Worm (Caenorhabditis elegans): ENCODE data around the gene grl-22.
A peak's percentile ranks its signal among the peaks of the same experiment; 100 is the strongest.

Gene grl-22

DNA sequence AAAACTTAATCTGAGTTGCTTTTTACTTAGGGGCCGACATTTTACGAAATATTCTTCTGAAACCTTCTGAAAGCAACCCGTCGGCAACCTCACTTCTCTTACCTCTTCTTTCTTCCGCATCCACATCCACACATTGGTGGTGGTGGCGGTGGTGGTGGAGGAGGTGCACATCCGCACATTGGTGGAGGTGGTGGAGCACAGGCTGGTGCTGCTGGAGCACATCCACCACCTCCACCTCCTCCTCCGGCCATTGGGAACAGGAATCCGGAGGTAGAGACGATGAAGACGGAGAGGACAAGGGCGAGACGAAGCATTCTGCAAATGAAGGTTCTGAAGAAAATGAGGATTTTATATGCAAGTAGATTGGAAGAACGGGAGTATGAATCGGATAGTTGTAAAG is at the start of gene grl-22:
TSS of gene grl-22 (minus strand) at position 332 of the 400 bp plus-strand sequence.
- no peak for TF ChIP-seq cog-1 (tag; optimal IDR thresholded peaks at IDR 0.05)
- no peak for TF ChIP-seq T22C8.4 (GFP tag; IDR thresholded peaks at IDR 0.05)
- TF ChIP-seq ref-1 (GFP tag; conservative IDR thresholded peaks at IDR 0.05) = no peak
- TF ChIP-seq ztf-29 (GFP tag; IDR thresholded peaks at IDR 0.05) = no peak
- TF ChIP-seq ztf-23 (GFP tag; IDR thresholded peaks at IDR 0.05) = no peak
- TF ChIP-seq tab-1 (GFP tag; IDR thresholded peaks at IDR 0.05) = no peak

DNA sequence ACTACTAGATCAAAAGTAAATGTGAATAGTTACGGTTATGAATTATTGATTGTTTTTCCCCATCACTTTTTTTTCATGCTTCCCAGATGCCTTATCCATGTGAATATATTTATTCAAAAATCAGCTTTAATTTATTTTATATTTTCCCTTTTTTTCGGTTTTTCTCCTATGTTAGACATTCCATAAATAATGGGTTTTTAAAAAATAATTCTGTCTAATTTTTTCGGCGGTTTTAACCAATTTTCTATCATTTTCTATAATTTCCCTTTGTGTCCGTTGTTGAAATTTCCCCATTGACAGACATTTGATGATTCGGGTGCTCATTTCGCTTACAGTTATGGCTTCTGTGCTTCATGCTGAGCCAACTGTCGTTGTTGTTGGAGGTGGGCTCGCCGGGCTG is 47.3 kb upstream of the grl-22 start, which contains the start of gene F48E8.3:
TSS of gene F48E8.3 (plus strand) at position 301 of the 400 bp plus-strand sequence.
- no peak for TF ChIP-seq cog-1 (tag; optimal IDR thresholded peaks at IDR 0.05)

DNA sequence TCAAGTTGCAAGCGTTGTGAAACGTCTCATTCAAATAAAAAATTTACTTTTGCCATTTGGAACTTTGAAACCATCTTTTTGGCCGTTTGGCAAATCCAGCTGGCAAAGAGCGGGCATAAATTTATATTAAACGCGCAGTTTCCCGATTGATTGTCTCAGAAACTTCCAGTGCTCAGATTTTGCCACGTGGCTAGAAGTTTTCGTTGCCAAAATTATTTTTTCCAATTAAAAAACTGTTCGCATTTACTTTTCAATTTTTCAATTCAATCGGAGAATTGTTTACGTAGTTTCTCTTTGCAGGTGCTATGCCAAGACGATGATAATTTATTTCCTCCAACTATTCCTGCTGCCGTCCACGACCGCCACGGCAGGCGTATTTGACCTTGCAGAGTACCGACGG is 39.5 kb upstream of the grl-22 start, which contains the start of gene F48E8.4:
TSS of gene F48E8.4 (plus strand) at position 301 of the 400 bp plus-strand sequence.
- TF ChIP-seq klf-2 (GFP tag; conservative IDR thresholded peaks at IDR 0.05) = no peak
- no peak for TF ChIP-seq ztf-29 (GFP tag; IDR thresholded peaks at IDR 0.05)
- TF ChIP-seq T22C8.4 (GFP tag; IDR thresholded peaks at IDR 0.05) = no peak
- TF ChIP-seq med-1 (GFP tag; optimal IDR thresholded peaks at IDR 0.05; ENCODE audit: insufficient read depth) = no peak
- TF ChIP-seq tab-1 (GFP tag; IDR thresholded peaks at IDR 0.05) = no peak
- TF ChIP-seq flt-1 (GFP tag; IDR thresholded peaks at IDR 0.05) = no peak
- no peak for TF ChIP-seq ztf-23 (GFP tag; IDR thresholded peaks at IDR 0.05)
- no peak for TF ChIP-seq cog-1 (tag; optimal IDR thresholded peaks at IDR 0.05)
- TF ChIP-seq ref-1 (GFP tag; conservative IDR thresholded peaks at IDR 0.05) = no peak

DNA sequence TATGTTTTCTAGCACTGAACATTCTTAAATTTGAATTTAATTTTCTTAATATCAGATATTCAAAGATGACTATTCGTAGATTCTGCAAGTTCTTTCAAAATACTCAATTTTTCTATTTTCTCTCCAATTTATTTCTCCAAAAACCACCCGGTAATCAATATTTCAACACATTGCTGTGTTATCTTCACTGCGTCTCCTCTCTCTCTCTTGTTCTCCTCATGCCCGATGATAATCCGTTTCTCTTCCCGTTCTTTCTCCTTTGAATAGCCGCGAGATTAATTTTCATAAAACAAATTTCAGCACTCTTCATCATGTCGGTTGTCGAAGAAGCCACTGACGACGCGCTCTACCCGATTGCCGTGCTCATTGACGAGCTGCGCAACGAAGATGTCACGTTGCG is 36.6 kb upstream of the grl-22 start, which contains the start of gene paa-1:
TSS of gene paa-1 (plus strand) at position 301 of the 400 bp plus-strand sequence.
- TF ChIP-seq klf-2 (GFP tag; conservative IDR thresholded peaks at IDR 0.05) = no peak
- no peak for TF ChIP-seq T22C8.4 (GFP tag; IDR thresholded peaks at IDR 0.05)
- no peak for TF ChIP-seq tab-1 (GFP tag; IDR thresholded peaks at IDR 0.05)
- TF ChIP-seq ztf-23 (GFP tag; IDR thresholded peaks at IDR 0.05) = no peak
- TF ChIP-seq med-1 (GFP tag; optimal IDR thresholded peaks at IDR 0.05; ENCODE audit: insufficient read depth) = no peak
- no peak for TF ChIP-seq cog-1 (tag; optimal IDR thresholded peaks at IDR 0.05)
- TF ChIP-seq ztf-29 (GFP tag; IDR thresholded peaks at IDR 0.05) = no peak
- TF ChIP-seq flt-1 (GFP tag; IDR thresholded peaks at IDR 0.05) = no peak
- no peak for TF ChIP-seq ref-1 (GFP tag; conservative IDR thresholded peaks at IDR 0.05)

DNA sequence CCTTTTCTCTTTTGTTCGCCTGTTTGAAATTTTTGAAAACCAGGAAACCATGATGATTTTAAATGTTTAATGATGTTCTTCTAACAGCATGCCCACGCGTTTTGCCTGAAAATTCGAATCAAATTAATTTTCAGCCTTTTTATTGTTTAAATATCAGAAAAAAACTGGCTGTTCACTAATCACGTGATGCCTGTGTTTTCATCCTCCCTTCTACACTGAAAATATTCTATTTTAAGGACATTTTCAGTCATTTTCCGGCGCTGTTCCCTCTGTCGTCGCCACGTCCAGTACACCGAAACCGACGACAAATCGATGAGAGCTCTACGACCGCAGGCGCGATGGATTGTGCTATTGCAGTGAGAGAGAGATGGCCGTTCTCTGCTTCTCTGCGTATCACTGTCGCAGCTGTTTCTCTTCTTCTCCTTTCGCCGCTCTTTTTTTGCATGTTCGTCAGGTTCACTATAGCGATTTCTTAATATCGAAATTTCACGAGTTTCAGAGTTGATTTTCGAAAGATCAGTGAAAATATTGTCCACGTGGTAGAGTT is 36.0 kb upstream of the grl-22 start, which contains the start of gene F48E8.8:
TSS of gene F48E8.8 (minus strand) at position 51 of the 547 bp plus-strand sequence.
- TF ChIP-seq ztf-29 (GFP tag; IDR thresholded peaks at IDR 0.05) (no peak), T22C8.4 (GFP tag; IDR thresholded peaks at IDR 0.05) (peak; percentile 56), klf-2 (GFP tag; conservative IDR thresholded peaks at IDR 0.05) (no peak)

DNA sequence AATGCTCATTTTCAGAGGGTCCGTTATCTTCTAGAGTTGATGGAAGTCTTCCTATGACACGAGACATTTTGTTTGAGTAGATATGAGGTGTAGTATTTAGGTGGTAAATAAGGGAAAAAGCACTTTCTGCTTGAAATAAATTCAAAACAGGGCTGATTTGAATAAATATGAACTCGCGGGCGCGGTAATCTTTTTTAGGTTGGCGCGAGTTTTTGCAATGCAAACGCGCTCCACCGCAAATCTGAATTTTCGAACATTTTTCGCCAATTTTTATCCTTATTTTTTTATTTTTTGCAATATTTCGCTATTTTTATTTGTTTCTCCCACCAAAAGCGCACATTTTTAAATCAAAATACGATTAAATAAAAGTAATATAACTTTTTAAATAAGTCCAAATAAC is 34.4 kb upstream of the grl-22 start, which contains the start of gene skpt-1:
TSS of gene skpt-1 (minus strand) at position 219 of the 400 bp plus-strand sequence.
- TF ChIP-seq ref-1 (GFP tag; conservative IDR thresholded peaks at IDR 0.05) = no peak
- TF ChIP-seq ztf-23 (GFP tag; IDR thresholded peaks at IDR 0.05) = no peak
- TF ChIP-seq klf-2 (GFP tag; conservative IDR thresholded peaks at IDR 0.05) = no peak
- TF ChIP-seq ztf-29 (GFP tag; IDR thresholded peaks at IDR 0.05) = no peak
- TF ChIP-seq med-1 (GFP tag; optimal IDR thresholded peaks at IDR 0.05; ENCODE audit: insufficient read depth) = no peak
- no peak for TF ChIP-seq tab-1 (GFP tag; IDR thresholded peaks at IDR 0.05)

DNA sequence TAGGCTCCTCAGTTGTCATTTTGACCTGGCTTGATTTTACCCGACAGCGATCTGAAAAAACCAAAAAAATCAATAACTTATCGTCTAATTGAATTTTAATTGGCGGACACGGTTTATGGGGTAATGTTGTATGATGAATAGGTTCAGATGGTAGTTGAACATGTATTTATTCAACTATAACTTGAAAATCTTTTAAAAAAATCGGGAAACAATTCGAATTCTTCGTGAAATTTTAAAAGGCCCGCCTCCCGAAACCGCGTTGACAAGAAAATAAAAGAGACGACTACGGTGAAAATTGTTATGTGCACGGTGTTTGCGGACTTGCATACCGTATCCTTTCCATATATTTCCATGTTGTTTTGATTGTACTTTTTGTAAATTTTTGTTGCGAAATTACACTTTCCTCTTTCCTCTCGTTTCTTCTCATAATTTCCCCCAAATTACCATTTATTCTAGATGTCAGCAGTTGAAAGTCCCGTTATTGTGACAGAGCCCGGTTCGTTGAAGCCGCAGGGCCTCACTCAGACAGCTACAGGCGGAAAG is 29.0 kb upstream of the grl-22 start, which contains the start of the genes T24G10.2 and disl-2:
TSS of gene T24G10.2 (minus strand) at position 51 of the 543 bp plus-strand sequence.
TSS of gene disl-2 (plus strand) at position 457 of the 543 bp plus-strand sequence.
- TF ChIP-seq tab-1 (GFP tag; IDR thresholded peaks at IDR 0.05) = no peak
- no peak for TF ChIP-seq flt-1 (GFP tag; IDR thresholded peaks at IDR 0.05)
- TF ChIP-seq cog-1 (tag; optimal IDR thresholded peaks at IDR 0.05) = peak; percentile 38
- peak; percentile 37; the same call in 1 of the 2 replicates for TF ChIP-seq T22C8.4 (GFP tag; IDR thresholded peaks at IDR 0.05)

DNA sequence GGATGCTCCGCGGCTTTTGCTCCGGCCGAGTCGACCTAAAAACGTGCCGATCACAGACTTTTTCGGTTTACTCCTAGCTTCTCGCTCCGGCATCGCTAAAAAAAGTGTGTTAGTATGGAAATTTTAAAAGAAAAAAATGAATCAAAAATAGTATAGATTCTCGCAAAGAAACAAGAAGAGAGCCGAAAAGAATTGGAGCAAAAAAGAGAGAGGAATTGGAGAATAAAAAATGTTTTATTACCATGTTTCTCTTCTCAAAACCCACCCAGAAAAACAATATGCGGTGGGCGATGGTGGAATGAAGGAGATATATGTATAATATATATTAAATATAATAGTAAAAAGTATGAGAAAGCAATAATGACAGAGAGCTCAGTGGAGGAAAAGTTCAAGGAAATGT is 26.7 kb upstream of the grl-22 start, which contains the start of gene W03A5.6:
TSS of gene W03A5.6 (minus strand) at position 101 of the 400 bp plus-strand sequence.
- TF ChIP-seq ref-1 (GFP tag; conservative IDR thresholded peaks at IDR 0.05) (no peak), cog-1 (tag; optimal IDR thresholded peaks at IDR 0.05) (no peak), med-1 (GFP tag; optimal IDR thresholded peaks at IDR 0.05; ENCODE audit: insufficient read depth) (no peak), ztf-29 (GFP tag; IDR thresholded peaks at IDR 0.05) (no peak), ztf-23 (GFP tag; IDR thresholded peaks at IDR 0.05) (no peak), flt-1 (GFP tag; IDR thresholded peaks at IDR 0.05) (no peak), klf-2 (GFP tag; conservative IDR thresholded peaks at IDR 0.05) (no peak), tab-1 (GFP tag; IDR thresholded peaks at IDR 0.05) (no peak), T22C8.4 (GFP tag; IDR thresholded peaks at IDR 0.05) (no peak)

DNA sequence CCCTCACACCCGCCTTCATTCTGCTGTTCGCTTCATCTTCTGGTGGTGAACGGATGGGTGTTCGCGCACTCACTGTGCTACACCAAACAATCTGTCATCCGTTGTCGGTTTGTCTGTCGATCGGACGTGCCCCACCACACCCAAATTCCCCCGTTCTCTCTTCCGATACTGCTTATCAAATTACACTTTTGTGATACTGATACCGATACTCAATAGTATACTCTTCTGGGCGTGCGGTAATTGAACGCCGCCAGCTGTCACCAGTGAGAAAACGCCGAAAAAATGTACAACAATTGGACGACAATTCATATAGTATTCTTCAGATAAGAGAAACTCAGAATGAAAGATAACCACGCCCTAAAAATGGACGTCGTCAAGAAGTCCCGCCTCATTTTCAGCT is 24.3 kb upstream of the grl-22 start:
- TF ChIP-seq cog-1 (tag; optimal IDR thresholded peaks at IDR 0.05) (no peak), ref-1 (GFP tag; conservative IDR thresholded peaks at IDR 0.05) (no peak), ztf-29 (GFP tag; IDR thresholded peaks at IDR 0.05) (no peak), tab-1 (GFP tag; IDR thresholded peaks at IDR 0.05) (no peak), flt-1 (GFP tag; IDR thresholded peaks at IDR 0.05) (no peak), med-1 (GFP tag; optimal IDR thresholded peaks at IDR 0.05; ENCODE audit: insufficient read depth) (no peak), ztf-23 (GFP tag; IDR thresholded peaks at IDR 0.05) (no peak), klf-2 (GFP tag; conservative IDR thresholded peaks at IDR 0.05) (no peak), T22C8.4 (GFP tag; IDR thresholded peaks at IDR 0.05) (no peak)

DNA sequence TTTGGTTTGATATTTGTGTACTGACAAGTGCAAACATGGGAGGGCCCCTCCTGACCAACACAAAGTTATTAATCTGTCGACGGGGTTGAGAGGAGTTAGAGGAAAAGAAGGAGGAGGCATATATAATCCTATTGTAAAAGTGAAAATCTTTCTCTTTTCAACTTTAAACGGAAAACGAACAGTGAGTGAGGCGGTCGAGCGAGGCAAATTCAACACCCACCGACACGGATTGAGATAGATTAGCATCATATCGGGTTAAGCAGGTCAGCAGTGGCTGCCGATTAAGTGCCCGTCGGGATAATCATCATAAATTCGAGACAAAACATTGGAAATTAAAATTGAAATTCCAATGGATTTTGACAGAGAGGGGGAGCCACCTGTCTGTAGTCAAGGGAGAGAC is 22.5 kb upstream of the grl-22 start:
- TF ChIP-seq klf-2 (GFP tag; conservative IDR thresholded peaks at IDR 0.05) = no peak
- TF ChIP-seq ztf-29 (GFP tag; IDR thresholded peaks at IDR 0.05) = no peak
- TF ChIP-seq ref-1 (GFP tag; conservative IDR thresholded peaks at IDR 0.05) = no peak
- TF ChIP-seq ztf-23 (GFP tag; IDR thresholded peaks at IDR 0.05) = no peak
- TF ChIP-seq flt-1 (GFP tag; IDR thresholded peaks at IDR 0.05) = no peak
- no peak for TF ChIP-seq cog-1 (tag; optimal IDR thresholded peaks at IDR 0.05)
- no peak for TF ChIP-seq T22C8.4 (GFP tag; IDR thresholded peaks at IDR 0.05)
- TF ChIP-seq med-1 (GFP tag; optimal IDR thresholded peaks at IDR 0.05; ENCODE audit: insufficient read depth) = no peak
- TF ChIP-seq tab-1 (GFP tag; IDR thresholded peaks at IDR 0.05) = no peak
